Worm (Caenorhabditis elegans): ENCODE data around the gene smex-1.

DNA sequence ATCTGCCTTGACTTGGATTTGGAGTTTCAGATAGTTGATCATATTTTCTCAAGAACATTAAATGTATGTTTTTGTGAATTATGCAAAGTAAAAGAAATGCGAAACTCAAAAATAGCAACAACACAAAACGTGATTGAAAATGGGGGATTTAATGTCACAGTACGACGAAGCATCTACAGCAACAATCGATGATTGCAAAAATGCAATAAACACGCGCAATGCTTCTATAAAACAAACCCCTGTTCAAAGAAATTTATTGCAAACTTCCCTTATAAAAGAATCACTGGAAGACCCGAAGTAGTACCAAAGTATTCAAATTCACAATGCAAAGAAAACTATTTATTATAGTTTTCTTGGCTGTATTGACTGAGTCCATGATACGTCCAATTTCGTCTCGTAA is 22.4 kb upstream of the smex-1 start, which contains the start of gene clec-219:
- TF ChIP-seq him-1 (tag; optimal IDR thresholded peaks at IDR 0.05) (no peak), W03F9.2 (tag; optimal IDR thresholded peaks at IDR 0.05) (no peak), dao-5 (tag; optimal IDR thresholded peaks at IDR 0.05) (no peak)
